Worm (Caenorhabditis elegans) whole organism, young adult: ENCODE results near the gene F38A1.11.

ENCODE experiments used
- B0035.1 ChIP-seq: sonication (generic microtip); optimal IDR thresholded peaks from 2 replicates; lab custom pipeline; 2016; ENCODE audit warnings: missing genetic modification characterization, mild to moderate bottlenecking, missing compliant biosample characterization, missing genotype, missing genetic modification reagents
- B0336.3 ChIP-seq: fragments of 200-800 bp; sonication (Bioruptor generic); IDR thresholded peaks from 2 replicates; pipeline ENCODE4 v1.3.6; 2022; ENCODE audit warnings: missing genetic modification characterization, missing compliant biosample characterization
- C17E4.6 ChIP-seq: fragments of 200-800 bp; sonication (Bioruptor generic); IDR thresholded peaks from 2 replicates; pipeline ENCODE4 v1.3.6; 2022; ENCODE audit warnings: missing genetic modification reagents, missing genetic modification characterization, missing compliant biosample characterization
- D2030.7 ChIP-seq: fragments of 200-800 bp; sonication (Bioruptor generic); IDR thresholded peaks from 2 replicates; pipeline ENCODE4 v1.3.6; 2022; ENCODE audit warnings: missing genetic modification reagents, missing genetic modification characterization, missing compliant biosample characterization
- F10E7.11 ChIP-seq: sonication (generic microtip); optimal IDR thresholded peaks from 2 replicates; lab custom pipeline; 2017; ENCODE audit warnings: mild to moderate bottlenecking, missing genetic modification characterization, moderate library complexity, missing compliant biosample characterization
- F39B2.1 ChIP-seq: fragments of 200-800 bp; sonication (Bioruptor generic); IDR thresholded peaks from 2 replicates; pipeline ENCODE4 v1.3.6; 2022; ENCODE audit warnings: missing genetic modification reagents, missing genetic modification characterization, missing compliant biosample characterization
- F49E8.2 ChIP-seq: sonication (generic microtip); optimal IDR thresholded peaks from 3 replicates; lab custom pipeline; 2017; ENCODE audit warnings: missing genetic modification characterization, mild to moderate bottlenecking, missing compliant biosample characterization, antibody characterized with exemption, moderate library complexity; ENCODE audit not compliant: insufficient read depth
- K11D2.4 ChIP-seq: fragments of 200-800 bp; sonication (Bioruptor generic); IDR thresholded peaks from 2 replicates; pipeline ENCODE4 v1.3.6; 2022; ENCODE audit warnings: missing genetic modification reagents, missing genetic modification characterization, missing compliant biosample characterization
- T07F8.4 ChIP-seq: sonication (generic microtip); optimal IDR thresholded peaks from 2 replicates; lab custom pipeline; 2016; ENCODE audit warnings: mild to moderate bottlenecking, missing genetic modification characterization, moderate library complexity, missing compliant biosample characterization
- Y53F4B.3 ChIP-seq: fragments of 200-800 bp; sonication (Bioruptor generic); IDR thresholded peaks from 2 replicates; pipeline ENCODE4 v1.3.6; 2022; ENCODE audit warnings: missing genetic modification reagents, missing genetic modification characterization, missing compliant biosample characterization
- Y56A3A.18 ChIP-seq: fragments of 200-800 bp; sonication (Bioruptor generic); IDR thresholded peaks from 2 replicates; pipeline ENCODE4 v1.3.6; 2022; ENCODE audit warnings: missing genetic modification reagents, missing genetic modification characterization, missing compliant biosample characterization
- Y79H2A.3 ChIP-seq: fragments of 200-800 bp; sonication (Bioruptor generic); conservative IDR thresholded peaks from 2 replicates; pipeline ENCODE4 v1.3.6; 2022; ENCODE audit warnings: missing genetic modification reagents, missing genetic modification characterization, missing compliant biosample characterization
- ama-1 ChIP-seq, 3 experiments: fragments of 150-350 bp in 1 of 3; sonication (generic microtip) in 2 of 3; optimal IDR thresholded peaks; 2 replicates each; lab custom pipeline; 2014 to 2018; ENCODE audit warnings: missing biosample characterization in 2 of 3, missing genetic modification characterization in 2 of 3, missing genetic modification reagents in 2 of 3
- attf-6 ChIP-seq: fragments of 200-800 bp; sonication (Bioruptor generic); IDR thresholded peaks from 2 replicates; pipeline ENCODE4 v1.3.6; 2022; ENCODE audit warnings: missing genetic modification reagents, missing genetic modification characterization, missing compliant biosample characterization
- cebp-1 ChIP-seq, 2 experiments: fragments of 200-800 bp in 1 of 2; sonication (Bioruptor generic) in 1 of 2; sonication (generic microtip) in 1 of 2; IDR thresholded peaks in 1 of 2; optimal IDR thresholded peaks in 1 of 2; 2 replicates each; pipeline versions ENCODE4 v1.3.6 to Lab custom; 2017 to 2022; ENCODE audit warnings: missing compliant biosample characterization in 2 of 2, missing genetic modification characterization in 2 of 2, mild to moderate bottlenecking in 1 of 2, missing genetic modification reagents in 1 of 2, moderate library complexity in 1 of 2
- ceh-40 ChIP-seq: fragments of 200-800 bp; sonication (Bioruptor generic); IDR thresholded peaks from 2 replicates; pipeline ENCODE4 v1.3.6; 2022; ENCODE audit warnings: missing genetic modification characterization, missing compliant biosample characterization
- ceh-58 ChIP-seq: fragments of 200-800 bp; sonication (Bioruptor generic); IDR thresholded peaks from 2 replicates; pipeline ENCODE4 v1.3.6; 2022; ENCODE audit warnings: missing genetic modification characterization, missing compliant biosample characterization
- ceh-91 ChIP-seq: fragments of 200-800 bp; sonication (Bioruptor generic); IDR thresholded peaks from 2 replicates; pipeline ENCODE4 v1.3.6; 2022; ENCODE audit warnings: missing genetic modification reagents, missing genetic modification characterization, missing compliant biosample characterization
- dpl-1 ChIP-seq: fragments of 150-350 bp; optimal IDR thresholded peaks from 2 replicates; lab custom pipeline; 2014; ENCODE audit warnings: missing biosample characterization, missing genetic modification reagents, missing genetic modification characterization
- efl-1 ChIP-seq: fragments of 150-350 bp; optimal IDR thresholded peaks from 2 replicates; lab custom pipeline; 2014; ENCODE audit warnings: missing biosample characterization, missing genetic modification reagents, missing genetic modification characterization
- egl-44 ChIP-seq: fragments of 200-800 bp; sonication (Bioruptor generic); IDR thresholded peaks from 2 replicates; pipeline ENCODE4 v1.3.6; 2022; ENCODE audit warnings: missing genetic modification reagents, missing genetic modification characterization, missing compliant biosample characterization
- egrh-3 ChIP-seq: fragments of 200-800 bp; sonication (Bioruptor generic); IDR thresholded peaks from 2 replicates; pipeline ENCODE4 v1.3.6; 2022; ENCODE audit warnings: missing genetic modification reagents, missing genetic modification characterization, missing compliant biosample characterization
- hmg-1.2 ChIP-seq: fragments of 200-800 bp; sonication (Bioruptor generic); IDR thresholded peaks from 2 replicates; pipeline ENCODE4 v1.3.6; 2022; ENCODE audit warnings: missing genetic modification reagents, missing genetic modification characterization, missing compliant biosample characterization
- hmg-20 ChIP-seq: fragments of 200-800 bp; sonication (Bioruptor generic); IDR thresholded peaks from 2 replicates; pipeline ENCODE4 v1.3.6; 2022; ENCODE audit warnings: missing genetic modification reagents, missing genetic modification characterization, missing compliant biosample characterization
- let-607 ChIP-seq, 2 experiments: fragments of 200-800 bp in 1 of 2; sonication (Bioruptor generic) in 1 of 2; sonication (generic microtip) in 1 of 2; optimal IDR thresholded peaks; 2 replicates each; lab custom pipeline; 2016 to 2018; ENCODE audit warnings: mild to moderate bottlenecking in 2 of 2, missing compliant biosample characterization in 2 of 2, missing genetic modification characterization in 2 of 2, moderate library complexity in 2 of 2, missing genotype in 1 of 2
- lin-35 ChIP-seq, 3 experiments: fragments of 150-350 bp in 2 of 3; sonication (generic microtip) in 1 of 3; optimal IDR thresholded peaks; 2 replicates each; lab custom pipeline; 2014 to 2018; ENCODE audit warnings: missing biosample characterization in 3 of 3, missing genetic modification characterization in 3 of 3, missing genetic modification reagents in 3 of 3
- lin-54 ChIP-seq: fragments of 200-800 bp; sonication (Bioruptor generic); optimal IDR thresholded peaks from 2 replicates; lab custom pipeline; 2018; ENCODE audit warnings: mild to moderate bottlenecking, missing genetic modification characterization, missing compliant biosample characterization
- lsy-27 ChIP-seq: sonication (generic microtip); optimal IDR thresholded peaks from 2 replicates; lab custom pipeline; 2017; ENCODE audit warnings: missing genetic modification characterization, mild to moderate bottlenecking, missing compliant biosample characterization, antibody characterized with exemption, missing genotype, borderline replicate concordance; ENCODE audit not compliant: insufficient read depth
- mcd-1 ChIP-seq: fragments of 200-800 bp; sonication (Bioruptor generic); IDR thresholded peaks from 2 replicates; pipeline ENCODE4 v1.3.6; 2022; ENCODE audit warnings: missing genetic modification reagents, missing genetic modification characterization, missing compliant biosample characterization
- nfya-2 ChIP-seq: fragments of 200-800 bp; sonication (Bioruptor generic); IDR thresholded peaks from 2 replicates; pipeline ENCODE4 v1.3.6; 2022; ENCODE audit warnings: missing genetic modification reagents, missing genetic modification characterization, missing compliant biosample characterization
- nfyb-1 ChIP-seq: fragments of 200-800 bp; sonication (Bioruptor generic); IDR thresholded peaks from 2 replicates; pipeline ENCODE4 v1.3.6; 2022; ENCODE audit warnings: missing genetic modification reagents, missing genetic modification characterization, missing compliant biosample characterization
- pbrm-1 ChIP-seq: fragments of 200-800 bp; sonication (Bioruptor generic); IDR thresholded peaks from 2 replicates; pipeline ENCODE4 v1.3.6; 2022; ENCODE audit warnings: missing genetic modification reagents, missing genetic modification characterization, missing compliant biosample characterization
- pha-4 ChIP-seq: fragments of 150-350 bp; sonication (generic microtip); optimal IDR thresholded peaks from 2 replicates; lab custom pipeline; 2014; ENCODE audit warnings: missing biosample characterization, missing genetic modification reagents, missing genetic modification characterization
- rec-8 ChIP-seq, 2 experiments: sonication (generic microtip); optimal IDR thresholded peaks; 2 replicates each; lab custom pipeline; 2016; ENCODE audit warnings: mild to moderate bottlenecking in 2 of 2, missing genetic modification characterization in 2 of 2, missing genetic modification reagents in 2 of 2, missing genotype in 2 of 2, missing biosample characterization in 1 of 2, missing compliant biosample characterization in 1 of 2, moderate library complexity in 1 of 2
- repo-1 ChIP-seq: sonication (generic microtip); optimal IDR thresholded peaks from 2 replicates; lab custom pipeline; 2017; ENCODE audit warnings: mild to moderate bottlenecking, missing genetic modification characterization, missing compliant biosample characterization
- rpc-1 ChIP-seq, 2 experiments: fragments of 150-350 bp in 1 of 2; sonication (generic microtip) in 1 of 2; optimal IDR thresholded peaks; 2 replicates each; lab custom pipeline; 2014 to 2018; ENCODE audit warnings: missing biosample characterization in 1 of 2, missing genetic modification characterization in 1 of 2, missing genetic modification reagents in 1 of 2, missing genotype in 1 of 2
- snpc-1.3 ChIP-seq: sonication (generic microtip); optimal IDR thresholded peaks from 2 replicates; lab custom pipeline; 2017; ENCODE audit warnings: missing genetic modification characterization, mild to moderate bottlenecking, missing compliant biosample characterization, antibody characterized with exemption, moderate library complexity, missing genotype, missing genetic modification reagents; ENCODE audit not compliant: insufficient read depth
- unc-62 ChIP-seq: fragments of 150-350 bp; optimal IDR thresholded peaks from 2 replicates; lab custom pipeline; 2014; ENCODE audit warnings: missing biosample characterization, missing genetic modification reagents, missing genetic modification characterization
- xnd-1 ChIP-seq: sonication (generic microtip); optimal IDR thresholded peaks from 2 replicates; lab custom pipeline; 2016; ENCODE audit warnings: missing genotype, missing genetic modification reagents, missing genetic modification characterization, missing compliant biosample characterization
- zfh-2 ChIP-seq: fragments of 200-800 bp; sonication (Bioruptor generic); conservative IDR thresholded peaks from 2 replicates; pipeline ENCODE4 v1.3.6; 2022; ENCODE audit warnings: missing genetic modification reagents, missing genetic modification characterization, missing compliant biosample characterization
- zim-3 ChIP-seq: sonication (generic microtip); optimal IDR thresholded peaks from 2 replicates; lab custom pipeline; 2017; ENCODE audit warnings: mild to moderate bottlenecking, missing genetic modification characterization, moderate library complexity, missing compliant biosample characterization
- ztf-18 ChIP-seq: sonication (generic microtip); optimal IDR thresholded peaks from 2 replicates; lab custom pipeline; 2016; ENCODE audit warnings: missing genotype, mild to moderate bottlenecking, missing genetic modification characterization, missing compliant biosample characterization
- ztf-22 ChIP-seq: fragments of 200-800 bp; sonication (Bioruptor generic); optimal IDR thresholded peaks from 2 replicates; lab custom pipeline; 2018; ENCODE audit warnings: mild to moderate bottlenecking, missing genetic modification characterization, moderate library complexity, missing compliant biosample characterization
- ztf-25 ChIP-seq: fragments of 200-800 bp; sonication (Bioruptor generic); IDR thresholded peaks from 2 replicates; pipeline ENCODE4 v1.3.6; 2022; ENCODE audit warnings: missing genetic modification reagents, missing genetic modification characterization, missing compliant biosample characterization
- ztf-3 ChIP-seq: fragments of 200-800 bp; sonication (Bioruptor generic); optimal IDR thresholded peaks from 2 replicates; lab custom pipeline; 2018; ENCODE audit warnings: mild to moderate bottlenecking, missing genetic modification characterization, missing compliant biosample characterization

The F38A1.11 gene

ce11 chrIV:1274583-1274982, 27.4 kb downstream of the F38A1.11 start, which contains the start of gene C09E9.1 (continued):
- TF ChIP-seq lin-54 (peak; percentile 79), F39B2.1 (GFP tag; lab: Robert Waterston, UW) (no peak), ztf-25 (no peak), ztf-18 (tag; lab: Kevin White, UChicago) (no peak), ama-1 (optimal IDR thresholded peaks at IDR 0.05; lab: Kevin White, UChicago) (no peak), ama-1 (GFP tag; optimal IDR thresholded peaks at IDR 0.05; lab: Kevin White, UChicago) (no peak), F49E8.2 (peak; percentile 37), lin-35 (GFP tag; optimal IDR thresholded peaks at IDR 0.05; lab: Kevin White, UChicago) (peak in 1 of 3 experiments; percentile 51), unc-62 (GFP tag; lab: Kevin White, UChicago) (no peak), ztf-3 (no peak), T07F8.4 (tag; lab: Kevin White, UChicago) (no peak), mcd-1 (GFP tag; lab: Robert Waterston, UW) (peak; percentile 72), D2030.7 (peak; percentile 49), xnd-1 (tag; lab: Kevin White, UChicago) (no peak), egrh-3 (GFP tag; lab: Robert Waterston, UW) (no peak; the same call in 1 of the 2 replicates), cebp-1 (GFP tag; IDR thresholded peaks at IDR 0.05; lab: Robert Waterston, UW) (peak; percentile 63; the same call in 1 of the 2 replicates), cebp-1 (tag; optimal IDR thresholded peaks at IDR 0.05; lab: Kevin White, UChicago) (peak; percentile 92), zfh-2 (GFP tag; lab: Robert Waterston, UW) (peak; percentile 88), egl-44 (no peak), B0035.1 (tag; lab: Kevin White, UChicago) (no peak), ceh-40 (GFP tag; lab: Robert Waterston, UW) (no peak), nfyb-1 (0 out of 2 replicates have a peak, but pooled peaks have one; percentile 24), C17E4.6 (GFP tag; lab: Robert Waterston, UW) (no peak), K11D2.4 (GFP tag; lab: Robert Waterston, UW) (no peak), snpc-1.3 (tag; lab: Kevin White, UChicago) (no peak), rpc-1 (optimal IDR thresholded peaks at IDR 0.05; lab: Kevin White, UChicago) (no peak), rpc-1 (tag; optimal IDR thresholded peaks at IDR 0.05; lab: Kevin White, UChicago) (no peak), lsy-27 (tag; lab: Kevin White, UChicago) (no peak), efl-1 (peak; percentile 52), pha-4 (peak; percentile 43), attf-6 (GFP tag; lab: Robert Waterston, UW) (no peak), ztf-22 (no peak), zim-3 (tag; lab: Kevin White, UChicago) (no peak), hmg-20 (GFP tag; lab: Robert Waterston, UW) (no peak), nfya-2 (no peak), hmg-1.2 (GFP tag; lab: Robert Waterston, UW) (peak; percentile 99), rec-8 (tag; optimal IDR thresholded peaks at IDR 0.05; lab: Kevin White, UChicago) (no peak), pbrm-1 (GFP tag; lab: Robert Waterston, UW) (peak; percentile 53; the same call in 1 of the 2 replicates), Y56A3A.18 (GFP tag; lab: Robert Waterston, UW) (no peak), repo-1 (no peak), F10E7.11 (tag; lab: Kevin White, UChicago) (no peak), B0336.3 (GFP tag; lab: Robert Waterston, UW) (no peak), let-607 (tag; optimal IDR thresholded peaks at IDR 0.05; lab: Kevin White, UChicago) (no peak), ceh-91 (no peak), Y53F4B.3 (GFP tag; lab: Robert Waterston, UW) (no peak), ceh-58 (GFP tag; lab: Robert Waterston, UW) (no peak), Y79H2A.3 (GFP tag; lab: Robert Waterston, UW) (no peak), dpl-1 (peak; percentile 60)
